Fruit fly (Drosophila melanogaster) S2 (cell line): ENCODE measurements around the gene CNPYb.

Source experiments
- CG8478 ChIP-seq: fragments of >200 bp; optimal IDR thresholded peaks from 2 replicates; lab custom pipeline; 2018
- CTCF ChIP-seq, 2 experiments: fragments of >200 bp; optimal IDR thresholded peaks; 2 replicates each; lab custom pipeline; 2018

Gene CNPYb

dm6 chr3L:19096032-19096431 lies at the start of gene CNPYb:
CNPYb (minus strand) TSS chr3L:19096217.
- TF ChIP-seq CG8478 (no peak), CTCF (optimal IDR thresholded peaks at IDR 0.05; lab: Kevin White, UChicago) (no peak)

- TF ChIP-seq CG8478, result no peak
- TF ChIP-seq CTCF (optimal IDR thresholded peaks at IDR 0.05; lab: Kevin White, UChicago), result no peak
Measured at dm6 chr3L:19143940-19144571, 48.0 kb upstream of the CNPYb start.

dm6 chr3L:19142587-19142986 lies 46.6 kb upstream of the CNPYb start:
- TF ChIP-seq CG8478, result no peak
- TF ChIP-seq CTCF (optimal IDR thresholded peaks at IDR 0.05; lab: Kevin White, UChicago), result no peak

- TF ChIP-seq CG8478, result no peak
- TF ChIP-seq CTCF (optimal IDR thresholded peaks at IDR 0.05; lab: Kevin White, UChicago), result peak; percentile 83 to 84
Measured at dm6 chr3L:19140084-19141011, 44.3 kb upstream of the CNPYb start.

dm6 chr3L:19138925-19139503 lies 43.0 kb upstream of the CNPYb start, which contains the start of gene CG14082:
CG14082 (minus strand) TSS chr3L:19138975.
- TF ChIP-seq CTCF (optimal IDR thresholded peaks at IDR 0.05; lab: Kevin White, UChicago), result no peak
- no peak for TF ChIP-seq CG8478

- TF ChIP-seq CG8478 (no peak), CTCF (optimal IDR thresholded peaks at IDR 0.05; lab: Kevin White, UChicago) (peak; percentile 77 to 82)
Measured at dm6 chr3L:19132586-19132985, 36.6 kb upstream of the CNPYb start.

dm6 chr3L:19129565-19129964 lies 33.5 kb upstream of the CNPYb start, which contains the start of gene Spn75F:
Spn75F (minus strand) TSS chr3L:19129665.
- TF ChIP-seq CTCF (optimal IDR thresholded peaks at IDR 0.05; lab: Kevin White, UChicago) (no peak), CG8478 (no peak)

dm6 chr3L:19100188-19100587 lies 4.2 kb upstream of the CNPYb start, which contains the start of gene Gem2:
Gem2 (minus strand) TSS chr3L:19100363.
- no peak for TF ChIP-seq CTCF (optimal IDR thresholded peaks at IDR 0.05; lab: Kevin White, UChicago)
- no peak for TF ChIP-seq CG8478

- TF ChIP-seq CG8478 (no peak), CTCF (optimal IDR thresholded peaks at IDR 0.05; lab: Kevin White, UChicago) (no peak)
Measured at dm6 chr3L:19097665-19098082, 1.7 kb upstream of the CNPYb start, which contains the start of the genes Naxd and CG14079. Naxd (minus strand) TSS chr3L:19097709. CG14079 (plus strand) TSS chr3L:19097999.

- no peak for TF ChIP-seq CG8478
- no peak for TF ChIP-seq CTCF (optimal IDR thresholded peaks at IDR 0.05; lab: Kevin White, UChicago)
Measured at dm6 chr3L:19097102-19097501, 1.1 kb upstream of the CNPYb start.

dm6 chr3L:19092125-19093058 lies 3.6 kb downstream of the CNPYb start, which contains the start of gene MESR6:
MESR6 (plus strand) TSS chr3L:19092670.
- TF ChIP-seq CTCF (optimal IDR thresholded peaks at IDR 0.05; lab: Kevin White, UChicago), result peak in 1 of 2 experiments; percentile 21
- TF ChIP-seq CG8478, result no peak

- TF ChIP-seq CTCF (optimal IDR thresholded peaks at IDR 0.05; lab: Kevin White, UChicago) (no peak), CG8478 (no peak)
Measured at dm6 chr3L:19091423-19092124, 4.4 kb downstream of the CNPYb start.

- TF ChIP-seq CTCF (optimal IDR thresholded peaks at IDR 0.05; lab: Kevin White, UChicago), result no peak
- TF ChIP-seq CG8478, result no peak
Measured at dm6 chr3L:19089120-19089519, 6.9 kb downstream of the CNPYb start.
